Worm (Caenorhabditis elegans): ENCODE data around the gene ugt-43.

The ugt-43 gene

ce11 chrIV:10502345-10502744 is 38.0 kb downstream of the ugt-43 start (continued):
- TF ChIP-seq Y56A3A.18 (GFP tag; IDR thresholded peaks at IDR 0.05) (no peak), ccch-3 (GFP tag; optimal IDR thresholded peaks at IDR 0.05) (no peak), ztf-22 (GFP tag; optimal IDR thresholded peaks at IDR 0.05) (peak; percentile 34), B0019.2 (GFP tag; conservative IDR thresholded peaks at IDR 0.05) (no peak), madf-8 (GFP tag; conservative IDR thresholded peaks at IDR 0.05) (no peak), ekl-4 (GFP tag; IDR thresholded peaks at IDR 0.05) (no peak), hmg-1.2 (GFP tag; IDR thresholded peaks at IDR 0.05) (peak; percentile 43; the same call in 1 of the 2 replicates), attf-6 (GFP tag; IDR thresholded peaks at IDR 0.05) (no peak), him-1 (tag; optimal IDR thresholded peaks at IDR 0.05) (no peak), F49E8.2 (tag; optimal IDR thresholded peaks at IDR 0.05; ENCODE audit: insufficient read depth) (no peak), ztf-25 (GFP tag; IDR thresholded peaks at IDR 0.05) (no peak), F55B11.4 (tag; optimal IDR thresholded peaks at IDR 0.05; ENCODE audit: borderline replicate concordance, insufficient read depth) (no peak), hrde-1 (tag; optimal IDR thresholded peaks at IDR 0.05; ENCODE audit: borderline replicate concordance) (no peak), mcd-1 (GFP tag; IDR thresholded peaks at IDR 0.05) (no peak), let-607 (tag; optimal IDR thresholded peaks at IDR 0.05) (peak in 1 of 2 experiments; percentile 3), snpc-4 (GFP tag; optimal IDR thresholded peaks at IDR 0.05) (no peak), snpc-4 (tag; optimal IDR thresholded peaks at IDR 0.05) (no peak), aptf-3 (GFP tag; IDR thresholded peaks at IDR 0.05) (no peak), Y67H2A.10 (GFP tag; conservative IDR thresholded peaks at IDR 0.05) (no peak), ceh-27 (GFP tag; optimal IDR thresholded peaks at IDR 0.05) (no peak), egl-18 (GFP tag; IDR thresholded peaks at IDR 0.05) (no peak), bed-2 (GFP tag; IDR thresholded peaks at IDR 0.05) (no peak), somi-1 (GFP tag; optimal IDR thresholded peaks at IDR 0.05) (no peak), rec-8 (tag; optimal IDR thresholded peaks at IDR 0.05) (no peak), lin-54 (GFP tag; optimal IDR thresholded peaks at IDR 0.05) (peak; percentile 4), ztf-26 (tag; optimal IDR thresholded peaks at IDR 0.05) (no peak), tbx-9 (tag; optimal IDR thresholded peaks at IDR 0.05; ENCODE audit: borderline replicate concordance) (no peak), snpc-1.1 (tag; optimal IDR thresholded peaks at IDR 0.05; ENCODE audit: insufficient read depth) (no peak), gei-17 (GFP tag; optimal IDR thresholded peaks at IDR 0.05) (no peak), nfya-1 (tag; optimal IDR thresholded peaks at IDR 0.05; ENCODE audit: borderline replicate concordance, insufficient read depth) (no peak), egl-44 (GFP tag; IDR thresholded peaks at IDR 0.05) (no peak), lin-26 (GFP tag; IDR thresholded peaks at IDR 0.05) (no peak), sdz-38 (tag; optimal IDR thresholded peaks at IDR 0.05) (no peak), tlf-1 (GFP tag; optimal IDR thresholded peaks at IDR 0.05) (no peak), madf-10 (tag; optimal IDR thresholded peaks at IDR 0.05) (peak; percentile 17), die-1 (tag; optimal IDR thresholded peaks at IDR 0.05) (no peak), T26A5.8 (tag; optimal IDR thresholded peaks at IDR 0.05) (no peak), aptf-2 (GFP tag; conservative IDR thresholded peaks at IDR 0.05) (no peak), fkh-3 (tag; optimal IDR thresholded peaks at IDR 0.05) (no peak), hsf-1 (GFP tag; IDR thresholded peaks at IDR 0.05) (no peak), hlh-26 (GFP tag; conservative IDR thresholded peaks at IDR 0.05) (no peak), bed-1 (GFP tag; IDR thresholded peaks at IDR 0.05) (no peak), ceh-79 (tag; optimal IDR thresholded peaks at IDR 0.05) (no peak), hlh-12 (tag; optimal IDR thresholded peaks at IDR 0.05) (no peak), repo-1 (tag; optimal IDR thresholded peaks at IDR 0.05) (no peak), attf-3 (GFP tag; conservative IDR thresholded peaks at IDR 0.05) (no peak), Y53F4B.3 (GFP tag; IDR thresholded peaks at IDR 0.05) (no peak), lag-1 (GFP tag; IDR thresholded peaks at IDR 0.05) (no peak), nhr-27 (tag; optimal IDR thresholded peaks at IDR 0.05) (no peak)

Data from whole organism, young adult.